Worm (Caenorhabditis elegans) whole organism, young adult: Measurements from ENCODE around the gene sri-31.

Experiments
- C17E4.6 ChIP-seq: fragments of 200-800 bp; sonication (Bioruptor generic); IDR thresholded peaks from 2 replicates; pipeline ENCODE4 v1.3.6; 2022; ENCODE audit warnings: missing genetic modification reagents, missing genetic modification characterization, missing compliant biosample characterization
- D2030.7 ChIP-seq: fragments of 200-800 bp; sonication (Bioruptor generic); IDR thresholded peaks from 2 replicates; pipeline ENCODE4 v1.3.6; 2022; ENCODE audit warnings: missing genetic modification reagents, missing genetic modification characterization, missing compliant biosample characterization
- F33H1.4 ChIP-seq: fragments of 200-800 bp; sonication (Bioruptor generic); IDR thresholded peaks from 2 replicates; pipeline ENCODE4 v1.3.6; 2022; ENCODE audit warnings: missing genetic modification reagents, missing genetic modification characterization, missing compliant biosample characterization
- F37B4.10 ChIP-seq: fragments of 200-800 bp; sonication (Bioruptor generic); IDR thresholded peaks from 2 replicates; pipeline ENCODE4 v1.3.6; 2022; ENCODE audit warnings: missing genetic modification characterization, missing compliant biosample characterization
- F49E8.2 ChIP-seq: sonication (generic microtip); optimal IDR thresholded peaks from 3 replicates; lab custom pipeline; 2017; ENCODE audit warnings: missing genetic modification characterization, mild to moderate bottlenecking, missing compliant biosample characterization, antibody characterized with exemption, moderate library complexity; ENCODE audit not compliant: insufficient read depth
- F52B5.7 ChIP-seq: sonication (generic microtip); optimal IDR thresholded peaks from 2 replicates; lab custom pipeline; 2016; ENCODE audit warnings: mild to moderate bottlenecking, missing genetic modification characterization, missing compliant biosample characterization
- Y53F4B.3 ChIP-seq: fragments of 200-800 bp; sonication (Bioruptor generic); IDR thresholded peaks from 2 replicates; pipeline ENCODE4 v1.3.6; 2022; ENCODE audit warnings: missing genetic modification reagents, missing genetic modification characterization, missing compliant biosample characterization
- Y53G8AR.9 ChIP-seq: fragments of 200-800 bp; sonication (Bioruptor generic); conservative IDR thresholded peaks from 2 replicates; pipeline ENCODE4 v1.3.6; 2022; ENCODE audit warnings: missing genetic modification reagents, missing genetic modification characterization, missing compliant biosample characterization
- ZK185.1 ChIP-seq: sonication (generic microtip); optimal IDR thresholded peaks from 2 replicates; lab custom pipeline; 2016; ENCODE audit warnings: mild to moderate bottlenecking, missing genetic modification characterization, missing compliant biosample characterization; ENCODE audit not compliant: poor library complexity, severe bottlenecking
- aptf-3 ChIP-seq: fragments of 200-800 bp; sonication (Bioruptor generic); IDR thresholded peaks from 2 replicates; pipeline ENCODE4 v1.3.6; 2022; ENCODE audit warnings: missing genetic modification characterization, missing compliant biosample characterization
- attf-3 ChIP-seq: fragments of 200-800 bp; sonication (Bioruptor generic); conservative IDR thresholded peaks from 2 replicates; pipeline ENCODE4 v1.3.6; 2022; ENCODE audit warnings: missing genetic modification reagents, missing genetic modification characterization, missing compliant biosample characterization
- attf-5 ChIP-seq: fragments of 200-800 bp; sonication (Bioruptor generic); optimal IDR thresholded peaks from 2 replicates; lab custom pipeline; 2018; ENCODE audit warnings: mild to moderate bottlenecking, missing genetic modification characterization, missing compliant biosample characterization
- attf-6 ChIP-seq: fragments of 200-800 bp; sonication (Bioruptor generic); IDR thresholded peaks from 2 replicates; pipeline ENCODE4 v1.3.6; 2022; ENCODE audit warnings: missing genetic modification reagents, missing genetic modification characterization, missing compliant biosample characterization
- bed-1 ChIP-seq: fragments of 200-800 bp; sonication (Bioruptor generic); IDR thresholded peaks from 2 replicates; pipeline ENCODE4 v1.3.6; 2022; ENCODE audit warnings: missing genetic modification reagents, missing genetic modification characterization, missing compliant biosample characterization
- ccch-3 ChIP-seq: fragments of 200-800 bp; sonication (Bioruptor generic); optimal IDR thresholded peaks from 2 replicates; lab custom pipeline; 2018; ENCODE audit warnings: mild to moderate bottlenecking, missing genetic modification characterization, missing compliant biosample characterization
- cebp-1 ChIP-seq, 2 experiments: fragments of 200-800 bp in 1 of 2; sonication (Bioruptor generic) in 1 of 2; sonication (generic microtip) in 1 of 2; IDR thresholded peaks in 1 of 2; optimal IDR thresholded peaks in 1 of 2; 2 replicates each; pipeline versions ENCODE4 v1.3.6 to Lab custom; 2017 to 2022; ENCODE audit warnings: missing compliant biosample characterization in 2 of 2, missing genetic modification characterization in 2 of 2, mild to moderate bottlenecking in 1 of 2, missing genetic modification reagents in 1 of 2, moderate library complexity in 1 of 2
- cebp-2 ChIP-seq: fragments of 200-800 bp; sonication (Bioruptor generic); IDR thresholded peaks from 2 replicates; pipeline ENCODE4 v1.3.6; 2022; ENCODE audit warnings: missing genetic modification characterization, missing compliant biosample characterization
- ceh-27 ChIP-seq: fragments of 200-800 bp; sonication (Bioruptor generic); optimal IDR thresholded peaks from 2 replicates; lab custom pipeline; 2018; ENCODE audit warnings: mild to moderate bottlenecking, missing genetic modification characterization, moderate library complexity, missing compliant biosample characterization
- ceh-40 ChIP-seq: fragments of 200-800 bp; sonication (Bioruptor generic); IDR thresholded peaks from 2 replicates; pipeline ENCODE4 v1.3.6; 2022; ENCODE audit warnings: missing genetic modification characterization, missing compliant biosample characterization
- ceh-58 ChIP-seq: fragments of 200-800 bp; sonication (Bioruptor generic); IDR thresholded peaks from 2 replicates; pipeline ENCODE4 v1.3.6; 2022; ENCODE audit warnings: missing genetic modification characterization, missing compliant biosample characterization
- ceh-91 ChIP-seq: fragments of 200-800 bp; sonication (Bioruptor generic); IDR thresholded peaks from 2 replicates; pipeline ENCODE4 v1.3.6; 2022; ENCODE audit warnings: missing genetic modification reagents, missing genetic modification characterization, missing compliant biosample characterization
- chd-7 ChIP-seq: sonication (generic microtip); optimal IDR thresholded peaks from 2 replicates; lab custom pipeline; 2016; ENCODE audit warnings: mild to moderate bottlenecking, missing genetic modification characterization, moderate library complexity, missing compliant biosample characterization
- die-1 ChIP-seq: sonication (generic microtip); optimal IDR thresholded peaks from 2 replicates; lab custom pipeline; 2016; ENCODE audit warnings: missing genotype, mild to moderate bottlenecking, missing genetic modification characterization, missing compliant biosample characterization
- dpff-1 ChIP-seq: sonication (generic microtip); optimal IDR thresholded peaks from 2 replicates; lab custom pipeline; 2017; ENCODE audit warnings: mild to moderate bottlenecking, missing genetic modification characterization, missing compliant biosample characterization
- ets-4 ChIP-seq: fragments of 200-800 bp; sonication (Bioruptor generic); optimal IDR thresholded peaks from 2 replicates; lab custom pipeline; 2018; ENCODE audit warnings: mild to moderate bottlenecking, missing genetic modification characterization, missing compliant biosample characterization
- gei-17 ChIP-seq: fragments of 200-800 bp; sonication (Bioruptor generic); optimal IDR thresholded peaks from 2 replicates; lab custom pipeline; 2018; ENCODE audit warnings: mild to moderate bottlenecking, missing genetic modification characterization, missing compliant biosample characterization
- him-1 ChIP-seq: sonication (generic microtip); optimal IDR thresholded peaks from 2 replicates; lab custom pipeline; 2016; ENCODE audit warnings: missing genotype, missing genetic modification reagents, missing genetic modification characterization, missing compliant biosample characterization
- hrde-1 ChIP-seq: sonication (generic microtip); optimal IDR thresholded peaks from 2 replicates; lab custom pipeline; 2016; ENCODE audit warnings: missing genetic modification characterization, mild to moderate bottlenecking, missing compliant biosample characterization, moderate library complexity, missing genotype, missing genetic modification reagents, borderline replicate concordance
- lag-1 ChIP-seq: fragments of 200-800 bp; sonication (Bioruptor generic); IDR thresholded peaks from 2 replicates; pipeline ENCODE4 v1.3.6; 2022; ENCODE audit warnings: missing genetic modification reagents, missing genetic modification characterization, missing compliant biosample characterization
- let-526 ChIP-seq: fragments of 200-800 bp; sonication (Bioruptor generic); IDR thresholded peaks from 2 replicates; pipeline ENCODE4 v1.3.6; 2022; ENCODE audit warnings: missing genetic modification reagents, missing genetic modification characterization, missing compliant biosample characterization
- lir-1 ChIP-seq: fragments of 200-800 bp; sonication (Bioruptor generic); conservative IDR thresholded peaks from 2 replicates; pipeline ENCODE4 v1.3.6; 2022; ENCODE audit warnings: missing genetic modification reagents, missing genetic modification characterization, missing compliant biosample characterization
- nfyb-1 ChIP-seq: fragments of 200-800 bp; sonication (Bioruptor generic); IDR thresholded peaks from 2 replicates; pipeline ENCODE4 v1.3.6; 2022; ENCODE audit warnings: missing genetic modification reagents, missing genetic modification characterization, missing compliant biosample characterization
- rpc-1 ChIP-seq, 2 experiments: fragments of 150-350 bp in 1 of 2; sonication (generic microtip) in 1 of 2; optimal IDR thresholded peaks; 2 replicates each; lab custom pipeline; 2014 to 2018; ENCODE audit warnings: missing biosample characterization in 1 of 2, missing genetic modification characterization in 1 of 2, missing genetic modification reagents in 1 of 2, missing genotype in 1 of 2
- somi-1 ChIP-seq: fragments of 200-800 bp; sonication (Bioruptor generic); optimal IDR thresholded peaks from 2 replicates; lab custom pipeline; 2018; ENCODE audit warnings: mild to moderate bottlenecking, missing genetic modification characterization, missing compliant biosample characterization
- tbx-9 ChIP-seq: sonication (generic microtip); optimal IDR thresholded peaks from 2 replicates; lab custom pipeline; 2016; ENCODE audit warnings: borderline replicate concordance, missing genetic modification characterization, inconsistent platforms, missing compliant biosample characterization
- tlf-1 ChIP-seq: fragments of 200-800 bp; sonication (Bioruptor generic); optimal IDR thresholded peaks from 2 replicates; lab custom pipeline; 2018; ENCODE audit warnings: mild to moderate bottlenecking, missing genetic modification characterization, missing compliant biosample characterization
- unc-130 ChIP-seq: sonication (generic microtip); optimal IDR thresholded peaks from 2 replicates; lab custom pipeline; 2016; ENCODE audit warnings: missing genetic modification reagents, missing genetic modification characterization, missing compliant biosample characterization
- unc-62 ChIP-seq: fragments of 150-350 bp; optimal IDR thresholded peaks from 2 replicates; lab custom pipeline; 2014; ENCODE audit warnings: missing biosample characterization, missing genetic modification reagents, missing genetic modification characterization
- xnd-1 ChIP-seq: sonication (generic microtip); optimal IDR thresholded peaks from 2 replicates; lab custom pipeline; 2016; ENCODE audit warnings: missing genotype, missing genetic modification reagents, missing genetic modification characterization, missing compliant biosample characterization
- zfh-2 ChIP-seq: fragments of 200-800 bp; sonication (Bioruptor generic); conservative IDR thresholded peaks from 2 replicates; pipeline ENCODE4 v1.3.6; 2022; ENCODE audit warnings: missing genetic modification reagents, missing genetic modification characterization, missing compliant biosample characterization
- zim-3 ChIP-seq: sonication (generic microtip); optimal IDR thresholded peaks from 2 replicates; lab custom pipeline; 2017; ENCODE audit warnings: mild to moderate bottlenecking, missing genetic modification characterization, moderate library complexity, missing compliant biosample characterization
- ztf-26 ChIP-seq: sonication (generic microtip); optimal IDR thresholded peaks from 2 replicates; lab custom pipeline; 2017; ENCODE audit warnings: missing genetic modification characterization, missing compliant biosample characterization
- ztf-3 ChIP-seq: fragments of 200-800 bp; sonication (Bioruptor generic); optimal IDR thresholded peaks from 2 replicates; lab custom pipeline; 2018; ENCODE audit warnings: mild to moderate bottlenecking, missing genetic modification characterization, missing compliant biosample characterization

The sri-31 gene

ce11 chrII:3067447-3067846 lies 16.6 kb downstream of the sri-31 start:
- TF ChIP-seq unc-62 (GFP tag; lab: Kevin White, UChicago): no peak
- TF ChIP-seq ztf-3 (GFP tag; lab: Kevin White, UChicago): no peak
- TF ChIP-seq xnd-1 (tag; lab: Kevin White, UChicago): no peak
- no peak for TF ChIP-seq zim-3 (tag; lab: Kevin White, UChicago)
- no peak for TF ChIP-seq D2030.7 (GFP tag; lab: Robert Waterston, UW)
- no peak for TF ChIP-seq ztf-26 (tag; lab: Kevin White, UChicago)
- TF ChIP-seq F49E8.2 (tag; lab: Kevin White, UChicago): no peak
- TF ChIP-seq attf-5 (GFP tag; lab: Kevin White, UChicago): no peak
- no peak for TF ChIP-seq lag-1 (GFP tag; lab: Robert Waterston, UW)
- no peak for TF ChIP-seq bed-1
- TF ChIP-seq lir-1 (GFP tag; lab: Robert Waterston, UW): no peak
- TF ChIP-seq somi-1 (GFP tag; lab: Kevin White, UChicago): no peak
- TF ChIP-seq F37B4.10 (GFP tag; lab: Robert Waterston, UW): no peak
- TF ChIP-seq dpff-1 (tag; lab: Kevin White, UChicago): no peak
- no peak for TF ChIP-seq gei-17 (GFP tag; lab: Kevin White, UChicago)
- TF ChIP-seq zfh-2 (GFP tag; lab: Robert Waterston, UW): no peak
- no peak for TF ChIP-seq ceh-40 (GFP tag; lab: Robert Waterston, UW)
- no peak for TF ChIP-seq aptf-3
- TF ChIP-seq tbx-9 (tag; lab: Kevin White, UChicago): no peak

ce11 chrII:3067896-3068295 lies 17.1 kb downstream of the sri-31 start:
- TF ChIP-seq chd-7: no peak
- TF ChIP-seq unc-130: no peak
- no peak for TF ChIP-seq tbx-9 (tag; lab: Kevin White, UChicago)
- TF ChIP-seq him-1 (tag; lab: Kevin White, UChicago): no peak
- no peak for TF ChIP-seq cebp-1 (GFP tag; IDR thresholded peaks at IDR 0.05; lab: Robert Waterston, UW)
- no peak for TF ChIP-seq cebp-1 (tag; optimal IDR thresholded peaks at IDR 0.05; lab: Kevin White, UChicago)
- no peak for TF ChIP-seq Y53G8AR.9
- TF ChIP-seq ceh-91: no peak
- TF ChIP-seq hrde-1 (tag; lab: Kevin White, UChicago): no peak
- TF ChIP-seq F52B5.7 (tag; lab: Kevin White, UChicago): no peak
- TF ChIP-seq attf-3 (GFP tag; lab: Robert Waterston, UW): no peak
- no peak for TF ChIP-seq let-526 (GFP tag; lab: Robert Waterston, UW)
- TF ChIP-seq tlf-1: no peak
- TF ChIP-seq attf-6: no peak
- TF ChIP-seq ceh-27 (GFP tag; lab: Kevin White, UChicago): no peak
- TF ChIP-seq Y53F4B.3 (GFP tag; lab: Robert Waterston, UW): no peak
- TF ChIP-seq, all 124 proteins: peak for 0

ce11 chrII:3068646-3069045 lies 17.8 kb downstream of the sri-31 start:
- TF ChIP-seq zfh-2 (GFP tag; lab: Robert Waterston, UW): no peak
- no peak for TF ChIP-seq F33H1.4 (GFP tag; lab: Robert Waterston, UW)
- no peak for TF ChIP-seq tbx-9 (tag; lab: Kevin White, UChicago)
- no peak for TF ChIP-seq die-1 (tag; lab: Kevin White, UChicago)
- TF ChIP-seq cebp-2 (GFP tag; lab: Robert Waterston, UW): no peak
- TF ChIP-seq ceh-91: no peak
- TF ChIP-seq ccch-3 (GFP tag; lab: Kevin White, UChicago): no peak
- no peak for TF ChIP-seq gei-17 (GFP tag; lab: Kevin White, UChicago)
- no peak for TF ChIP-seq nfyb-1 (GFP tag; lab: Robert Waterston, UW)
- no peak for TF ChIP-seq ZK185.1 (tag; lab: Kevin White, UChicago)
- no peak for TF ChIP-seq ets-4 (GFP tag; lab: Kevin White, UChicago)
- TF ChIP-seq ceh-58 (GFP tag; lab: Robert Waterston, UW): no peak
- TF ChIP-seq lag-1 (GFP tag; lab: Robert Waterston, UW): no peak
- TF ChIP-seq rpc-1 (optimal IDR thresholded peaks at IDR 0.05; lab: Kevin White, UChicago): no peak
- no peak for TF ChIP-seq rpc-1 (tag; optimal IDR thresholded peaks at IDR 0.05; lab: Kevin White, UChicago)
- TF ChIP-seq cebp-1 (GFP tag; IDR thresholded peaks at IDR 0.05; lab: Robert Waterston, UW): no peak
- TF ChIP-seq cebp-1 (tag; optimal IDR thresholded peaks at IDR 0.05; lab: Kevin White, UChicago): no peak
- no peak for TF ChIP-seq C17E4.6 (GFP tag; lab: Robert Waterston, UW)
- no peak for TF ChIP-seq ceh-40 (GFP tag; lab: Robert Waterston, UW)
- no peak for TF ChIP-seq F52B5.7 (tag; lab: Kevin White, UChicago)
